Worm (Caenorhabditis elegans): ENCODE measurements around the gene F47B10.5.

- TF ChIP-seq tab-1 (GFP tag; IDR thresholded peaks at IDR 0.05) (no peak), ref-1 (GFP tag; conservative IDR thresholded peaks at IDR 0.05) (no peak), klf-2 (GFP tag; conservative IDR thresholded peaks at IDR 0.05) (no peak), flt-1 (GFP tag; IDR thresholded peaks at IDR 0.05) (no peak)
These were observed 13.1 kb downstream of the F47B10.5 start, which contains the start of gene pgp-6 for ce11 chrX:10877138-10877743.
